Worm (Caenorhabditis elegans): ENCODE measurements around the gene faah-6.

faah-6 gene

ce11 chrIII:11698569-11698968 lies 48.3 kb downstream of the faah-6 start, which contains the start of gene Y41C4A.7:
Gene Y41C4A.7, plus strand, starts transcription at chrIII:11698869.
- TF ChIP-seq rec-8 (tag; optimal IDR thresholded peaks at IDR 0.05) (no peak), ccch-3 (GFP tag; optimal IDR thresholded peaks at IDR 0.05) (no peak), cebp-1 (GFP tag; IDR thresholded peaks at IDR 0.05) (no peak), cebp-1 (tag; optimal IDR thresholded peaks at IDR 0.05) (no peak), ztf-18 (tag; optimal IDR thresholded peaks at IDR 0.05) (no peak), lin-40 (tag; optimal IDR thresholded peaks at IDR 0.05) (no peak), lsy-27 (tag; optimal IDR thresholded peaks at IDR 0.05; ENCODE audit: borderline replicate concordance, insufficient read depth) (no peak), snpc-1.1 (tag; optimal IDR thresholded peaks at IDR 0.05; ENCODE audit: insufficient read depth) (no peak), nfyb-1 (GFP tag; IDR thresholded peaks at IDR 0.05) (no peak), B0336.3 (GFP tag; IDR thresholded peaks at IDR 0.05) (no peak), Y56A3A.18 (GFP tag; IDR thresholded peaks at IDR 0.05) (no peak), F57A8.1 (GFP tag; optimal IDR thresholded peaks at IDR 0.05) (no peak), pha-4 (tag; optimal IDR thresholded peaks at IDR 0.05) (no peak)

DNA sequence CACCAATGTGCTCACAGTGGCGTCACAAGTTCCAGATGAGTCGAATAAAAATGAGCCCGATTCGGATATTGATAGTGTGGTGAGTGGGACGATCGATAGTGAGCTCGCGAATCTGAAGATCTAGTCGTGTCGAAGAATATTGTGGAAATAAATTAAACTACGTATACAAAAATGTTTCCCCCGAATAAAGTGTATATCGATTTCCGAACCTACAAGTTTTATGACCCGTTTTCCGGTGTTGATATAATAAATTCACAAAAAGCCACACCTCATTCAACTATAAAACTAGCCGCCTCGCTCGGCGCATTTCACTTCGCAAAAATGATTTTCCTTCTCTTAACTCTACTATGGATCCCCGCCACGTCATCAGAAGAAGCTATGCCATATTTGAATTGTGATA lies 49.7 kb downstream of the faah-6 start, which contains the start of gene pqn-84:
Gene pqn-84 (plus strand): TSS at position 301 of the 400 bp plus-strand sequence.
- TF ChIP-seq T07F8.4 (tag; optimal IDR thresholded peaks at IDR 0.05) = no peak
- TF ChIP-seq xnd-1 (tag; optimal IDR thresholded peaks at IDR 0.05) = no peak
- TF ChIP-seq ztf-28 (GFP tag; IDR thresholded peaks at IDR 0.05) = no peak
- no peak for TF ChIP-seq ceh-40 (GFP tag; IDR thresholded peaks at IDR 0.05)
- no peak for TF ChIP-seq D2030.7 (GFP tag; IDR thresholded peaks at IDR 0.05)
- no peak for TF ChIP-seq hlh-12 (tag; optimal IDR thresholded peaks at IDR 0.05)
- no peak for TF ChIP-seq athp-1 (tag; optimal IDR thresholded peaks at IDR 0.05)
- no peak for TF ChIP-seq T26A5.8 (tag; optimal IDR thresholded peaks at IDR 0.05)
- TF ChIP-seq atf-7 (tag; optimal IDR thresholded peaks at IDR 0.05) = no peak
- TF ChIP-seq F37B4.10 (GFP tag; IDR thresholded peaks at IDR 0.05) = no peak
- TF ChIP-seq B0336.3 (GFP tag; IDR thresholded peaks at IDR 0.05) = no peak
- no peak for TF ChIP-seq ceh-100 (GFP tag; IDR thresholded peaks at IDR 0.05)
- no peak for TF ChIP-seq lin-54 (GFP tag; optimal IDR thresholded peaks at IDR 0.05)
- TF ChIP-seq zim-3 (tag; optimal IDR thresholded peaks at IDR 0.05) = no peak

DNA sequence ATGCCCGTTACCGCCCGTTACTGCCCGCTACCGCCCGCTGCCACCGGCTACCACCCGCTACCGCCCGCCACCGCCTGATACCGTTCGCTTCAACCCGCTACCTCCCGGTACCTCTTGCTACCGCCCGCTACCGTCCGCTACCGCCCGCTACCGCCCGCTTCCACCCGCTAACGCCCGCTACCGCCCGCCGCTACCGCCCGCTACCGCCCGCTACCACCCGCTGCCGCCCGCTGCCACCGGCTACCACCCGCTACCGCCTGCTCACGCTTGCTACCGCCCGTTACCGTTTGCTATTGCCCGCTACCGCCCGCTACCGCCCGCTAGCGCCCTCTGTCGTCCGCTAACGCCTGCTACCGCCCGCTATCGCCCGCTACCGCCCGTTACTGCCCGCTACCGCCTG lies 51.6 kb downstream of the faah-6 start:
- TF ChIP-seq ztf-6 (GFP tag; IDR thresholded peaks at IDR 0.05) (no peak), zfh-2 (GFP tag; conservative IDR thresholded peaks at IDR 0.05) (peak; percentile 96), egrh-3 (GFP tag; IDR thresholded peaks at IDR 0.05) (peak; percentile 98), dox-1 (GFP tag; IDR thresholded peaks at IDR 0.05) (peak; percentile 33; the same call in 1 of the 2 replicates), D2030.7 (GFP tag; IDR thresholded peaks at IDR 0.05) (0 out of 2 replicates have a peak, but pooled peaks have one; percentile 9), dpff-1 (tag; optimal IDR thresholded peaks at IDR 0.05) (peak; percentile 58)

- TF ChIP-seq egrh-3 (GFP tag; IDR thresholded peaks at IDR 0.05) (peak; percentile 52; the same call in 1 of the 2 replicates), lin-26 (GFP tag; IDR thresholded peaks at IDR 0.05) (0 out of 2 replicates have a peak, but pooled peaks have one; percentile 14), ZK185.1 (tag; optimal IDR thresholded peaks at IDR 0.05; ENCODE audit: poor library complexity, severe bottlenecking) (no peak), nhr-80 (tag; optimal IDR thresholded peaks at IDR 0.05) (no peak), zfh-2 (GFP tag; conservative IDR thresholded peaks at IDR 0.05) (peak; percentile 81)
Measured at ce11 chrIII:11703006-11703775, 52.9 kb downstream of the faah-6 start.

All from whole organism, young adult.